Worm (Caenorhabditis elegans) whole organism, L4 larva: ENCODE results near the gene ZK822.1.

Experiments used
- D1046.2 ChIP-seq: fragments of 200-800 bp; sonication (Bioruptor generic); IDR thresholded peaks from 2 replicates; pipeline ENCODE4 v1.3.6; 2022; ENCODE audit warnings: missing genetic modification characterization, missing compliant biosample characterization
- F26F4.8 ChIP-seq: fragments of 200-800 bp; sonication (Bioruptor generic); conservative IDR thresholded peaks from 2 replicates; pipeline ENCODE4 v1.3.6; 2022; ENCODE audit warnings: missing genetic modification characterization, missing compliant biosample characterization
- F44E2.7 ChIP-seq: fragments of 200-800 bp; sonication (Bioruptor generic); IDR thresholded peaks from 2 replicates; pipeline ENCODE4 v2.1.2; 2022; ENCODE audit warnings: missing genetic modification characterization, missing compliant biosample characterization
- R02D3.7 ChIP-seq: fragments of 150-350 bp; sonication (generic microtip); optimal IDR thresholded peaks from 3 replicates; lab custom pipeline; 2014; ENCODE audit warnings: missing biosample characterization, missing genetic modification characterization
- Y105C5A.15 ChIP-seq: fragments of 200-800 bp; sonication (Bioruptor generic); IDR thresholded peaks from 2 replicates; pipeline ENCODE4 v1.3.6; 2022; ENCODE audit warnings: missing genetic modification characterization, missing compliant biosample characterization
- Y75B8A.6 ChIP-seq: fragments of 200-800 bp; sonication (Bioruptor generic); IDR thresholded peaks from 2 replicates; pipeline ENCODE4 v1.3.6; 2022; ENCODE audit warnings: missing genetic modification reagents, missing genetic modification characterization, missing compliant biosample characterization
- ZK546.5 ChIP-seq, 2 experiments: sonication (generic microtip); optimal IDR thresholded peaks; 2 replicates each; lab custom pipeline; 2017; ENCODE audit warnings: missing biosample characterization in 2 of 2, missing genetic modification characterization in 2 of 2
- aha-1 ChIP-seq: fragments of 150-350 bp; peaks from one replicate; lab custom pipeline; 2014; ENCODE audit warnings: missing biosample characterization, missing genetic modification characterization
- aly-2 ChIP-seq: sonication (generic microtip); optimal IDR thresholded peaks from 2 replicates; lab custom pipeline; 2018; ENCODE audit warnings: missing biosample characterization, missing genetic modification characterization
- ceh-82 ChIP-seq: sonication (generic microtip); optimal IDR thresholded peaks from 2 replicates; lab custom pipeline; 2017; ENCODE audit warnings: missing biosample characterization, missing genetic modification characterization
- daf-12 ChIP-seq: fragments of 150-350 bp; optimal IDR thresholded peaks from 2 replicates; lab custom pipeline; 2014; ENCODE audit warnings: missing biosample characterization, missing genetic modification reagents, missing genetic modification characterization
- daf-16 ChIP-seq, 3 experiments: sonication (generic microtip); optimal IDR thresholded peaks; 2 replicates each; lab custom pipeline; 2016 to 2017; ENCODE audit warnings: missing genetic modification characterization in 3 of 3, missing genetic modification reagents in 3 of 3, mild to moderate bottlenecking in 2 of 3, missing compliant biosample characterization in 2 of 3, missing biosample characterization in 1 of 3, moderate library complexity in 1 of 3
- daf-19 ChIP-seq: fragments of 200-800 bp; sonication (Bioruptor generic); conservative IDR thresholded peaks from 2 replicates; pipeline ENCODE4 v1.3.6; 2022; ENCODE audit warnings: missing genetic modification characterization, missing compliant biosample characterization
- dmd-6 ChIP-seq: fragments of 200-800 bp; sonication (Bioruptor generic); IDR thresholded peaks from 2 replicates; pipeline ENCODE4 v1.3.6; 2022; ENCODE audit warnings: missing genetic modification reagents, missing genetic modification characterization, missing compliant biosample characterization
- dmd-9 ChIP-seq: fragments of 200-800 bp; sonication (Bioruptor generic); IDR thresholded peaks from 2 replicates; pipeline ENCODE4 v1.3.6; 2022; ENCODE audit warnings: missing genetic modification reagents, missing genetic modification characterization, missing compliant biosample characterization
- dpl-1 ChIP-seq: fragments of 150-350 bp; optimal IDR thresholded peaks from 2 replicates; lab custom pipeline; 2014; ENCODE audit warnings: missing biosample characterization, missing genetic modification reagents, missing genetic modification characterization
- duxl-1 ChIP-seq: sonication (generic microtip); optimal IDR thresholded peaks from 2 replicates; lab custom pipeline; 2016; ENCODE audit warnings: mild to moderate bottlenecking, missing genetic modification characterization, moderate library complexity, missing compliant biosample characterization; ENCODE audit not compliant: poor library complexity
- dve-1 ChIP-seq: sonication (generic microtip); optimal IDR thresholded peaks from 2 replicates; lab custom pipeline; 2017; ENCODE audit warnings: antibody characterized with exemption, mild to moderate bottlenecking, missing genetic modification characterization, missing compliant biosample characterization; ENCODE audit not compliant: insufficient read depth
- egl-27 ChIP-seq: sonication (generic microtip); optimal IDR thresholded peaks from 3 replicates; lab custom pipeline; 2017; ENCODE audit warnings: missing biosample characterization, missing genetic modification reagents, missing genetic modification characterization
- hif-1 ChIP-seq, 2 experiments: sonication (generic microtip); optimal IDR thresholded peaks; 2 replicates each; lab custom pipeline; 2016 to 2017; ENCODE audit warnings: missing compliant biosample characterization in 2 of 2, missing genetic modification characterization in 2 of 2, missing genetic modification reagents in 2 of 2, missing genotype in 2 of 2, mild to moderate bottlenecking in 1 of 2
- hlh-11 ChIP-seq: fragments of 200-800 bp; sonication (Bioruptor generic); optimal IDR thresholded peaks from 2 replicates; lab custom pipeline; 2018; ENCODE audit warnings: mild to moderate bottlenecking, missing genetic modification characterization, missing compliant biosample characterization
- hlh-30 ChIP-seq: sonication (generic microtip); optimal IDR thresholded peaks from 2 replicates; lab custom pipeline; 2017; ENCODE audit warnings: antibody characterized with exemption, mild to moderate bottlenecking, missing genetic modification characterization, missing compliant biosample characterization; ENCODE audit not compliant: insufficient read depth
- lim-7 ChIP-seq: fragments of 200-800 bp; sonication (Bioruptor generic); IDR thresholded peaks from 2 replicates; pipeline ENCODE4 v1.3.6; 2022; ENCODE audit warnings: missing genetic modification characterization, missing compliant biosample characterization
- lin-15B ChIP-seq: fragments of 150-350 bp; sonication (generic microtip); optimal IDR thresholded peaks from 3 replicates; lab custom pipeline; 2014; ENCODE audit warnings: missing biosample characterization, missing genetic modification characterization
- lin-29 ChIP-seq: fragments of 200-800 bp; sonication (Bioruptor generic); IDR thresholded peaks from 2 replicates; pipeline ENCODE4 v1.3.6; 2022; ENCODE audit warnings: missing genetic modification reagents, missing genetic modification characterization, missing compliant biosample characterization
- lir-3 ChIP-seq: sonication (generic microtip); optimal IDR thresholded peaks from 2 replicates; lab custom pipeline; 2016; ENCODE audit warnings: mild to moderate bottlenecking, missing genetic modification characterization, missing compliant biosample characterization
- lsy-2 ChIP-seq, 2 experiments: fragments of 150-350 bp in 1 of 2; sonication (generic microtip) in 1 of 2; optimal IDR thresholded peaks; 2 replicates each; lab custom pipeline; 2014 to 2017; ENCODE audit warnings: missing biosample characterization in 2 of 2, missing genetic modification characterization in 2 of 2
- madf-9 ChIP-seq: fragments of 200-800 bp; sonication (Bioruptor generic); conservative IDR thresholded peaks from 2 replicates; pipeline ENCODE4 v1.3.6; 2022; ENCODE audit warnings: missing genetic modification reagents, missing genetic modification characterization, missing compliant biosample characterization
- mdt-29 ChIP-seq: fragments of 200-800 bp; sonication (Bioruptor generic); IDR thresholded peaks from 2 replicates; pipeline ENCODE4 v1.3.6; 2022; ENCODE audit warnings: missing genetic modification reagents, missing genetic modification characterization, missing compliant biosample characterization
- mep-1 ChIP-seq: fragments of 150-350 bp; sonication (generic microtip); optimal IDR thresholded peaks from 3 replicates; lab custom pipeline; 2014; ENCODE audit warnings: missing biosample characterization, missing genetic modification characterization
- mes-2 ChIP-seq: sonication (generic microtip); optimal IDR thresholded peaks from 2 replicates; lab custom pipeline; 2016; ENCODE audit warnings: missing genotype, mild to moderate bottlenecking, missing genetic modification characterization, missing compliant biosample characterization; ENCODE audit not compliant: poor library complexity, severe bottlenecking
- mxl-3 ChIP-seq: fragments of 200-800 bp; sonication (Bioruptor generic); optimal IDR thresholded peaks from 2 replicates; lab custom pipeline; 2018; ENCODE audit warnings: mild to moderate bottlenecking, missing genetic modification characterization, missing compliant biosample characterization
- nhr-102 ChIP-seq: sonication (generic microtip); optimal IDR thresholded peaks from 2 replicates; lab custom pipeline; 2016; ENCODE audit warnings: mild to moderate bottlenecking, missing genetic modification characterization, moderate library complexity, missing compliant biosample characterization
- nhr-28 ChIP-seq: fragments of 150-350 bp; optimal IDR thresholded peaks from 2 replicates; lab custom pipeline; 2014; ENCODE audit warnings: missing biosample characterization, missing genetic modification characterization
- nhr-6 ChIP-seq: fragments of 150-350 bp; optimal IDR thresholded peaks from 2 replicates; lab custom pipeline; 2014; ENCODE audit warnings: missing biosample characterization, missing genetic modification characterization
- php-3 ChIP-seq: fragments of 200-800 bp; sonication (Bioruptor generic); IDR thresholded peaks from 2 replicates; pipeline ENCODE4 v1.3.6; 2022; ENCODE audit warnings: missing genetic modification reagents, missing genetic modification characterization, missing compliant biosample characterization
- sdz-12 ChIP-seq: fragments of 200-800 bp; sonication (Bioruptor generic); optimal IDR thresholded peaks from 2 replicates; lab custom pipeline; 2018; ENCODE audit warnings: mild to moderate bottlenecking, missing genetic modification characterization, missing compliant biosample characterization
- set-16 ChIP-seq: fragments of 200-800 bp; sonication (Bioruptor generic); IDR thresholded peaks from 2 replicates; pipeline ENCODE4 v1.3.6; 2022; ENCODE audit warnings: missing genetic modification reagents, missing genetic modification characterization, missing compliant biosample characterization
- snpc-1.2 ChIP-seq: fragments of 200-800 bp; sonication (Bioruptor generic); IDR thresholded peaks from 2 replicates; pipeline ENCODE4 v1.3.6; 2022; ENCODE audit warnings: missing genetic modification reagents, missing genetic modification characterization, missing compliant biosample characterization
- snpc-4 ChIP-seq: fragments of 150-350 bp; optimal IDR thresholded peaks from 2 replicates; lab custom pipeline; 2014; ENCODE audit warnings: missing biosample characterization, missing genetic modification characterization
- tag-97 ChIP-seq: fragments of 200-800 bp; sonication (Bioruptor generic); IDR thresholded peaks from 2 replicates; pipeline ENCODE4 v1.3.6; 2022; ENCODE audit warnings: missing genetic modification characterization, missing compliant biosample characterization
- unc-39 ChIP-seq: sonication (generic microtip); optimal IDR thresholded peaks from 2 replicates; lab custom pipeline; 2017; ENCODE audit warnings: missing biosample characterization, missing genetic modification characterization
- unc-62 ChIP-seq, 3 experiments: fragments of 150-350 bp in 1 of 3; sonication (generic microtip); optimal IDR thresholded peaks in 2 of 3; peaks in 1 of 3; 1 replicate in 1 of 3; 2 replicates in 2 of 3; lab custom pipeline; 2014 to 2017; ENCODE audit warnings: missing biosample characterization in 3 of 3, missing genetic modification characterization in 3 of 3, missing genetic modification reagents in 3 of 3, missing genotype in 1 of 3
- ztf-11 ChIP-seq: fragments of 150-350 bp; optimal IDR thresholded peaks from 2 replicates; lab custom pipeline; 2014; ENCODE audit warnings: missing biosample characterization, missing genetic modification characterization

The ZK822.1 gene

ce11 chrIV:11916907-11917306 is 5.0 kb downstream of the ZK822.1 start, which contains the start of gene ZK822.10 (continued):
- TF ChIP-seq F44E2.7: no peak
- no peak for TF ChIP-seq lin-29 (GFP tag; lab: Robert Waterston, UW)
- no peak for TF ChIP-seq unc-39 (tag; lab: Kevin White, UChicago)
- TF ChIP-seq R02D3.7 (tag; lab: Kevin White, UChicago): no peak
- peak; percentile 44 for TF ChIP-seq hlh-30 (tag; lab: Kevin White, UChicago)

- TF ChIP-seq dpl-1 (GFP tag; lab: Kevin White, UChicago) (no peak), nhr-6 (tag; lab: Kevin White, UChicago) (no peak), dve-1 (peak; percentile 24), mep-1 (tag; lab: Kevin White, UChicago) (peak; percentile 49), php-3 (GFP tag; lab: Robert Waterston, UW) (no peak), snpc-1.2 (GFP tag; lab: Robert Waterston, UW) (no peak), ceh-82 (tag; lab: Kevin White, UChicago) (no peak), mxl-3 (GFP tag; lab: Kevin White, UChicago) (peak; percentile 24), aly-2 (tag; lab: Kevin White, UChicago) (no peak), mdt-29 (peak; percentile 88), set-16 (GFP tag; lab: Robert Waterston, UW) (peak; percentile 47; the same call in 1 of the 2 replicates), dmd-9 (GFP tag; lab: Robert Waterston, UW) (no peak), hlh-30 (tag; lab: Kevin White, UChicago) (peak; percentile 81), aha-1 (peak; percentile 65), dmd-6 (peak; percentile 26), hif-1 (tag; optimal IDR thresholded peaks at IDR 0.05; lab: Kevin White, UChicago) (peak in 1 of 2 experiments; percentile 17), lir-3 (no peak), Y75B8A.6 (GFP tag; lab: Robert Waterston, UW) (no peak), D1046.2 (GFP tag; lab: Robert Waterston, UW) (no peak), mes-2 (peak; percentile 30), hlh-11 (peak; percentile 78), lsy-2 (tag; optimal IDR thresholded peaks at IDR 0.05; lab: Kevin White, UChicago) (no peak), lim-7 (GFP tag; lab: Robert Waterston, UW) (no peak), daf-16 (GFP tag; optimal IDR thresholded peaks at IDR 0.05; lab: Kevin White, UChicago) (no peak), daf-16 (tag; optimal IDR thresholded peaks at IDR 0.05; lab: Kevin White, UChicago) (peak; percentile 70), nhr-28 (tag; lab: Kevin White, UChicago) (peak; percentile 82)
Measured at ce11 chrIV:11915768-11916453, 6.0 kb downstream of the ZK822.1 start, which contains the start of gene ZK822.9. ZK822.9 (plus strand) TSS chrIV:11915947.

ce11 chrIV:11914837-11915737 is 6.8 kb downstream of the ZK822.1 start, which contains the start of gene fat-6:
fat-6 (minus strand) TSS chrIV:11915687.
- TF ChIP-seq egl-27 (tag; lab: Kevin White, UChicago) (no peak), sdz-12 (GFP tag; lab: Kevin White, UChicago) (no peak), ZK546.5 (tag; optimal IDR thresholded peaks at IDR 0.05; lab: Kevin White, UChicago) (no peak), nhr-102 (tag; lab: Kevin White, UChicago) (no peak), lin-15B (tag; lab: Kevin White, UChicago) (no peak), ztf-11 (tag; lab: Kevin White, UChicago) (no peak), madf-9 (GFP tag; lab: Robert Waterston, UW) (no peak), snpc-4 (tag; lab: Kevin White, UChicago) (no peak), daf-12 (no peak), unc-62 (GFP tag; optimal IDR thresholded peaks at IDR 0.05 in 1 of 2; lab: Kevin White, UChicago) (peak in 1 of 2 experiments; percentile 62), unc-62 (tag; optimal IDR thresholded peaks at IDR 0.05; lab: Kevin White, UChicago) (no peak), Y105C5A.15 (no peak), tag-97 (GFP tag; lab: Robert Waterston, UW) (no peak), ceh-82 (tag; lab: Kevin White, UChicago) (no peak), daf-19 (GFP tag; lab: Robert Waterston, UW) (peak; percentile 44; the same call in 1 of the 2 replicates), mes-2 (no peak), F26F4.8 (GFP tag; lab: Robert Waterston, UW) (no peak), duxl-1 (tag; lab: Kevin White, UChicago) (no peak)
